Fruit fly (Drosophila melanogaster): ENCODE results near the gene Pak.

DNA sequence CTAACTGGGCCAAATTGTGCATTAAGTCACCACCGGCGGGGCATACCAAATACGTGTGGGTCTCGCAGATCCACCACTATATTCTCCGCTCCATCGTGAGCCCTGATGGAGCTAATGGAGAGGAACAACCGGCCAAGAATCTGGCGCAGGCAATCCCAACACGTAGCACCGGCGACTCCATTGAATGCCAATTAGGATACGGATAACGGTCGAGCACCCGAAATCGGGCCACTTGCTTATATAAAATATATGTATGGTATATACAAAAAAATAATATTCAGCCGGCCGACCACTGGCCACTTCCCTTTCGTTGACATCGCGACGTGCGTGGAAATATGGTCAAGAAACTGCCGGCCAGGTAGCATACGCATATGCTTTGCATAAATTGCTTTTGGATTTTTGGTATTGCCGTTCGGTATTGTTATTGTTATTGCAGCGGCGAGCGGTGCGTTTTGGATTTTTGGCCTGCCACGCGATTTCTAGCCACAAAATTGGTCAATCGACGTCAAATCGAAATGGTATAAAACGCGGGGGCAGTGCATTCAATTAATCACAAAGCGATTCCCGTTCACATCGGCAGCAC lies 49.3 kb upstream of the Pak start, which contains the start of gene Osi15:
- TF ChIP-seq pan (optimal IDR thresholded peaks at IDR 0.05) (no peak), Myc (optimal IDR thresholded peaks at IDR 0.05) (no peak), sv (GFP tag; optimal IDR thresholded peaks at IDR 0.05) (no peak), psq (GFP tag; optimal IDR thresholded peaks at IDR 0.05) (no peak), Hr78 (GFP tag; optimal IDR thresholded peaks at IDR 0.05) (no peak)
